Fruit fly (Drosophila melanogaster): ENCODE data around the gene sens-2.

sens-2 gene

DNA sequence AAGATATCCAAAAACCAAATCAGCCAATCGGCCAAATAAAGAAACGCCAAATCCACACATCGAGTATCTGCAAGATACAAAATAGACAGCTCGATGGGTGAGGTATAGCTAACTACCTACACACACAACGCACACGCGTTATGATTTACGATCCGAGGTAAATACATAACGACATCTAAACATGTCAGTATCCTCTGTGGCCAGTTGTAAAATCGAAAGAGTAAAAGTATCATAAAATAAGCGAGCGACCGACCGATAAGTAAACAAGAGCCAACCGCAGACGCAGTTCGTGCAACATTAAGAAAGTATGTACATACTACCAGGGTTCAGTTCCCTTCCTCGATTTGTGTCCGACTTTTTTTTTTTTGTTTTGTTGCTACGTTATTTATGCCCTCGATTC lies 4.6 kb downstream of the sens-2 start:
- TF ChIP-seq CG15479 (GFP tag; optimal IDR thresholded peaks at IDR 0.05) (peak; percentile 75), CG10321 (GFP tag; IDR thresholded peaks at IDR 0.05) (no peak), ac (GFP tag; optimal IDR thresholded peaks at IDR 0.05) (peak; percentile 10), ci (GFP tag; IDR thresholded peaks at IDR 0.05) (no peak), CG16779 (GFP tag; IDR thresholded peaks at IDR 0.05) (no peak), NfI (GFP tag; optimal IDR thresholded peaks at IDR 0.05) (no peak), tll (GFP tag; optimal IDR thresholded peaks at IDR 0.05) (peak in 1 of 2 experiments; percentile 92), knrl (GFP tag; IDR thresholded peaks at IDR 0.05; ENCODE audit: partially characterized antibody) (no peak), salm (tag; optimal IDR thresholded peaks at IDR 0.05) (peak; percentile 32), CG18599 (GFP tag; optimal IDR thresholded peaks at IDR 0.05) (no peak), fd102C (GFP tag; optimal IDR thresholded peaks at IDR 0.05) (peak; percentile 28), CG9727 (GFP tag; optimal IDR thresholded peaks at IDR 0.05) (peak; percentile 21), CG10431 (GFP tag; optimal IDR thresholded peaks at IDR 0.05) (peak; percentile 36), CG15696 (tag; optimal IDR thresholded peaks at IDR 0.05) (peak; percentile 49), grn (GFP tag; optimal IDR thresholded peaks at IDR 0.05) (no peak), dmrt11E (tag; optimal IDR thresholded peaks at IDR 0.05) (peak; percentile 23), CG2199 (GFP tag; IDR thresholded peaks at IDR 0.05) (0 out of 3 replicates have a peak, but pooled peaks have one; percentile 76), aop (GFP tag; IDR thresholded peaks at IDR 0.05) (no peak), Nf-YB (GFP tag; optimal IDR thresholded peaks at IDR 0.05) (peak; percentile 19), CG33557 (GFP tag; optimal IDR thresholded peaks at IDR 0.05) (peak; percentile 48), CG2202 (tag; optimal IDR thresholded peaks at IDR 0.05) (peak; percentile 20), Kr (GFP tag; optimal IDR thresholded peaks at IDR 0.05) (peak; percentile 66), zen (tag; optimal IDR thresholded peaks at IDR 0.05) (peak; percentile 7), cad (GFP tag; optimal IDR thresholded peaks at IDR 0.05) (peak; percentile 71)

- TF ChIP-seq sd (tag; optimal IDR thresholded peaks at IDR 0.05) (peak; percentile 52), exex (tag; optimal IDR thresholded peaks at IDR 0.05) (peak; percentile 84), insv (GFP tag; optimal IDR thresholded peaks at IDR 0.05) (peak; percentile 43 to 95), sug (tag; optimal IDR thresholded peaks at IDR 0.05) (peak; percentile 86), sens-2 (GFP tag; IDR thresholded peaks at IDR 0.05) (peak; percentile 63), grn (GFP tag; optimal IDR thresholded peaks at IDR 0.05) (peak; percentile 60), D19A (tag; optimal IDR thresholded peaks at IDR 0.05) (no peak), CG7271 (tag; optimal IDR thresholded peaks at IDR 0.05) (no peak), ham (GFP tag; IDR thresholded peaks at IDR 0.05) (peak; percentile 37; the same call in 1 of the 2 replicates), CG34376 (GFP tag; optimal IDR thresholded peaks at IDR 0.05) (peak; percentile 73), CG2120 (GFP tag; optimal IDR thresholded peaks at IDR 0.05) (no peak)
These were observed 5.9 kb downstream of the sens-2 start for dm6 chr2L:6827558-6828122.

DNA sequence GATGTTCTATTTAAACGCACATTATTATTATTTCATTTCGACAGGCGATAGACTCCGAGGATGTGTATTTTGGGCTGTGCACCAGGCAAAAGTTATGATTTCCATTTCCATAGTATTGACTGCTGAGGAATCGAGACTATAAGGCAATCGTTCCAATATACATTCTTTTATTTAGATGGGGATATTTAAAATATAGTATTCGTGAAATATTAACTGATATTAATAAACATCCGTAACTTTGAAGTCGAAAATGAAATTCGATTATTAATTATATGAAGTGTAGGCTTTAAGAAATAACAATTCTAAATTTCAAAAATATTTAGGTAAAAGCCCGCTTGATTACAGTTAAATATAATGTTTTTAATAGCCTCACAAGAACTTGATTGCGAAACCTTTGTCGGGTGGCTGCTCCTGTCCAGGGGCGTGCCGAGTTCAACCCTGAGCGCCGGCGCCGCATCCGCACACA lies 8.6 kb downstream of the sens-2 start:
- TF ChIP-seq Awh (GFP tag; IDR thresholded peaks at IDR 0.05) (no peak), PHDP (tag; optimal IDR thresholded peaks at IDR 0.05) (peak; percentile 40), CG1792 (GFP tag; optimal IDR thresholded peaks at IDR 0.05) (no peak), CG11504 (tag; optimal IDR thresholded peaks at IDR 0.05) (peak; percentile 69), Ets65A (GFP tag) (peak; percentile 54), kay (GFP tag; optimal IDR thresholded peaks at IDR 0.05) (no peak), CG43689 (GFP tag; IDR thresholded peaks at IDR 0.05) (no peak), Xrp1 (GFP tag; IDR thresholded peaks at IDR 0.05) (peak; percentile 81), CG1233 (GFP tag; optimal IDR thresholded peaks at IDR 0.05) (peak; percentile 65), peb (GFP tag; IDR thresholded peaks at IDR 0.05) (no peak), lab (GFP tag; optimal IDR thresholded peaks at IDR 0.05) (peak; percentile 62), kni (GFP tag; optimal IDR thresholded peaks at IDR 0.05) (no peak), fru (optimal IDR thresholded peaks at IDR 0.05) (no peak), Dfd (GFP tag; optimal IDR thresholded peaks at IDR 0.05) (no peak), Atf6 (GFP tag; IDR thresholded peaks at IDR 0.05) (peak; percentile 16; the same call in 1 of the 2 replicates), Elba2 (GFP tag; optimal IDR thresholded peaks at IDR 0.05) (no peak)

Measured in whole organism, embryonic.